Fruit fly (Drosophila melanogaster) whole organism, embryonic: ENCODE data around the gene Gcna.
A peak's percentile ranks its signal among the peaks of the same experiment; 100 is the strongest.

Experiments
- Abd-B ChIP-seq: fragments of 200-800 bp; sonication (Bioruptor generic); optimal IDR thresholded peaks from 2 replicates; lab custom pipeline; 2018; ENCODE audit warnings: missing biosample characterization, mild to moderate bottlenecking, missing genetic modification characterization, moderate library complexity
- CG10267 ChIP-seq: fragments of 200-800 bp; sonication (Bioruptor generic); optimal IDR thresholded peaks from 2 replicates; lab custom pipeline; 2018; ENCODE audit warnings: missing biosample characterization, mild to moderate bottlenecking, missing genetic modification characterization, moderate library complexity
- CG10543 ChIP-seq: fragments of 200-800 bp; sonication (Bioruptor generic); optimal IDR thresholded peaks from 3 replicates; lab custom pipeline; 2017; ENCODE audit warnings: missing biosample characterization, mild to moderate bottlenecking, missing genetic modification characterization, moderate library complexity
- CG11504 ChIP-seq: fragments of 200-800 bp; sonication (Bioruptor generic); optimal IDR thresholded peaks from 3 replicates; lab custom pipeline; 2019; ENCODE audit warnings: missing biosample characterization, mild to moderate bottlenecking, missing genetic modification characterization, moderate library complexity
- CG12659 ChIP-seq: fragments of 200-800 bp; sonication (Bioruptor generic); optimal IDR thresholded peaks from 3 replicates; lab custom pipeline; 2017; ENCODE audit warnings: mild to moderate bottlenecking, missing biosample characterization, missing genetic modification reagents, missing genetic modification characterization
- CG16779 ChIP-seq: fragments of 200-800 bp; sonication (Bioruptor generic); IDR thresholded peaks from 2 replicates; pipeline ENCODE4 v1.3.6; 2022; ENCODE audit warnings: missing biosample characterization, missing genetic modification characterization
- CG17186 ChIP-seq: fragments of 200-800 bp; sonication (Bioruptor generic); optimal IDR thresholded peaks from 3 replicates; lab custom pipeline; 2017; ENCODE audit warnings: missing biosample characterization, missing genetic modification reagents, missing genetic modification characterization
- CG17328 ChIP-seq: fragments of 200-800 bp; sonication (Bioruptor generic); IDR thresholded peaks from 2 replicates; pipeline ENCODE4 v1.3.6; 2022; ENCODE audit warnings: missing biosample characterization, missing genetic modification characterization
- CG17568 ChIP-seq: fragments of 200-800 bp; sonication (Bioruptor generic); optimal IDR thresholded peaks from 2 replicates; lab custom pipeline; 2018; ENCODE audit warnings: missing biosample characterization, mild to moderate bottlenecking, missing genetic modification characterization, moderate library complexity
- CG3163 ChIP-seq: fragments of 200-800 bp; sonication (Bioruptor generic); optimal IDR thresholded peaks from 3 replicates; lab custom pipeline; 2016; ENCODE audit warnings: missing biosample characterization, missing genetic modification characterization
- CG3281 ChIP-seq: fragments of 200-800 bp; sonication (Bioruptor generic); optimal IDR thresholded peaks from 3 replicates; lab custom pipeline; 2017; ENCODE audit warnings: missing biosample characterization, mild to moderate bottlenecking, missing genetic modification characterization
- CG34422 ChIP-seq: fragments of 200-800 bp; sonication (Bioruptor generic); IDR thresholded peaks from 3 replicates; pipeline ENCODE4 v1.3.6; 2022; ENCODE audit warnings: missing biosample characterization, missing genetic modification characterization
- CG42726 ChIP-seq: fragments of 200-800 bp; sonication (Bioruptor generic); IDR thresholded peaks from 2 replicates; pipeline ENCODE4 v1.3.6; 2022; ENCODE audit warnings: missing biosample characterization, missing genetic modification characterization; ENCODE audit not compliant: partially characterized antibody
- CG4282 ChIP-seq: fragments of 200-800 bp; sonication (Bioruptor generic); optimal IDR thresholded peaks from 2 replicates; lab custom pipeline; 2016; ENCODE audit warnings: missing biosample characterization, missing genetic modification characterization
- CG43689 ChIP-seq: fragments of 200-800 bp; sonication (Bioruptor generic); IDR thresholded peaks from 2 replicates; pipeline ENCODE4 v1.3.6; 2022; ENCODE audit warnings: missing biosample characterization, missing genetic modification characterization
- CG6272 ChIP-seq: fragments of 200-800 bp; sonication (Bioruptor generic); IDR thresholded peaks from 2 replicates; pipeline ENCODE4 v1.3.6; 2022; ENCODE audit warnings: missing biosample characterization, missing genetic modification characterization
- CG7745 ChIP-seq: fragments of 200-800 bp; sonication (Bioruptor generic); optimal IDR thresholded peaks from 2 replicates; lab custom pipeline; 2018; ENCODE audit warnings: missing biosample characterization, mild to moderate bottlenecking, missing genetic modification characterization, moderate library complexity
- CG7786 ChIP-seq: fragments of 200-800 bp; sonication (Bioruptor generic); optimal IDR thresholded peaks from 2 replicates; lab custom pipeline; 2016; ENCODE audit warnings: missing biosample characterization, missing genetic modification characterization
- CHES-1-like ChIP-seq: fragments of 200-800 bp; sonication (Bioruptor generic); optimal IDR thresholded peaks from 2 replicates; lab custom pipeline; 2016; ENCODE audit warnings: missing biosample characterization, missing genetic modification characterization
- CoRest ChIP-seq: fragments of 200-800 bp; sonication (Bioruptor generic); optimal IDR thresholded peaks from 3 replicates; lab custom pipeline; 2018; ENCODE audit warnings: missing biosample characterization, mild to moderate bottlenecking, missing genetic modification characterization, moderate library complexity
- Dfd ChIP-seq, 2 experiments: fragments of >200 bp; optimal IDR thresholded peaks; 2 replicates each; lab custom pipeline; 2017; ENCODE audit warnings: missing biosample characterization in 2 of 2, missing genetic modification characterization in 2 of 2
- Dll ChIP-seq: fragments of 200-800 bp; sonication (Bioruptor generic); IDR thresholded peaks from 4 replicates; pipeline ENCODE4 v1.3.6; 2022; ENCODE audit warnings: missing biosample characterization, missing genetic modification characterization; ENCODE audit not compliant: partially characterized antibody
- E2f1 ChIP-seq: fragments of 200-800 bp; sonication (Bioruptor generic); IDR thresholded peaks from 2 replicates; pipeline ENCODE4 v1.3.6; 2022; ENCODE audit warnings: missing biosample characterization, missing genetic modification characterization
- H15 ChIP-seq: fragments of 200-800 bp; sonication (Bioruptor generic); IDR thresholded peaks from 3 replicates; pipeline ENCODE4 v1.3.6; 2022; ENCODE audit warnings: missing biosample characterization, missing genetic modification characterization
- Lpt ChIP-seq: fragments of >200 bp; optimal IDR thresholded peaks from 2 replicates; lab custom pipeline; 2018; ENCODE audit warnings: missing biosample characterization, missing genetic modification characterization
- Meics ChIP-seq: fragments of 200-800 bp; sonication (Bioruptor generic); optimal IDR thresholded peaks from 2 replicates; lab custom pipeline; 2017; ENCODE audit warnings: missing biosample characterization, mild to moderate bottlenecking, missing genetic modification characterization
- Nf-YB ChIP-seq: fragments of 200-800 bp; sonication (Bioruptor generic); optimal IDR thresholded peaks from 3 replicates; lab custom pipeline; 2019; ENCODE audit warnings: missing biosample characterization, mild to moderate bottlenecking, missing genetic modification characterization, moderate library complexity
- PHDP ChIP-seq: fragments of 200-800 bp; sonication (Bioruptor generic); optimal IDR thresholded peaks from 3 replicates; lab custom pipeline; 2018; ENCODE audit warnings: missing biosample characterization, mild to moderate bottlenecking, missing genetic modification characterization, moderate library complexity
- Scr ChIP-seq: fragments of 200-800 bp; sonication (Bioruptor generic); IDR thresholded peaks from 2 replicates; pipeline ENCODE4 v1.3.6; 2022; ENCODE audit warnings: missing biosample characterization, missing genetic modification characterization; ENCODE audit not compliant: partially characterized antibody
- al ChIP-seq: fragments of 200-800 bp; sonication (Bioruptor generic); IDR thresholded peaks from 2 replicates; pipeline ENCODE4 v1.3.6; 2022; ENCODE audit warnings: missing biosample characterization, missing genetic modification characterization
- az2 ChIP-seq: fragments of 200-800 bp; sonication (Bioruptor generic); optimal IDR thresholded peaks from 3 replicates; lab custom pipeline; 2016; ENCODE audit warnings: missing biosample characterization, missing genetic modification characterization
- br ChIP-seq: fragments of >200 bp; optimal IDR thresholded peaks from 2 replicates; lab custom pipeline; 2017
- btn ChIP-seq: fragments of 200-800 bp; sonication (Bioruptor generic); optimal IDR thresholded peaks from 2 replicates; lab custom pipeline; 2016; ENCODE audit warnings: missing biosample characterization, missing genetic modification characterization
- croc ChIP-seq: fragments of 200-800 bp; sonication (Bioruptor generic); conservative IDR thresholded peaks from 3 replicates; pipeline ENCODE4 v1.3.6; 2022; ENCODE audit warnings: missing biosample characterization, missing genetic modification characterization
- dan ChIP-seq: fragments of 200-800 bp; sonication (Bioruptor generic); IDR thresholded peaks from 2 replicates; pipeline ENCODE4 v1.3.6; 2022; ENCODE audit warnings: missing biosample characterization, missing genetic modification characterization
- dati ChIP-seq: fragments of 200-800 bp; sonication (Bioruptor generic); IDR thresholded peaks from 2 replicates; pipeline ENCODE4 v1.3.6; 2022; ENCODE audit warnings: missing biosample characterization, missing genetic modification characterization
- ewg ChIP-seq: fragments of 200-800 bp; sonication (Bioruptor generic); optimal IDR thresholded peaks from 3 replicates; lab custom pipeline; 2017; ENCODE audit warnings: mild to moderate bottlenecking, missing biosample characterization, missing genetic modification reagents, missing genetic modification characterization
- gt ChIP-seq: fragments of 200-800 bp; sonication (Bioruptor generic); IDR thresholded peaks from 2 replicates; pipeline ENCODE4 v1.3.6; 2022; ENCODE audit warnings: missing biosample characterization, missing genetic modification characterization
- knrl ChIP-seq: fragments of 200-800 bp; sonication (Bioruptor generic); IDR thresholded peaks from 3 replicates; pipeline ENCODE4 v1.3.6; 2022; ENCODE audit warnings: missing biosample characterization, missing genetic modification characterization; ENCODE audit not compliant: partially characterized antibody
- lmd ChIP-seq: fragments of 200-800 bp; sonication (Bioruptor generic); IDR thresholded peaks from 2 replicates; pipeline ENCODE4 v1.3.6; 2022; ENCODE audit warnings: missing biosample characterization, missing genetic modification characterization
- nerfin-1 ChIP-seq: fragments of 200-800 bp; sonication (Bioruptor generic); optimal IDR thresholded peaks from 3 replicates; lab custom pipeline; 2019; ENCODE audit warnings: missing biosample characterization, mild to moderate bottlenecking, missing genetic modification characterization, moderate library complexity
- peb ChIP-seq: fragments of 200-800 bp; sonication (Bioruptor generic); IDR thresholded peaks from 2 replicates; pipeline ENCODE4 v1.3.6; 2022; ENCODE audit warnings: missing biosample characterization, missing genetic modification characterization
- pita ChIP-seq: fragments of 200-800 bp; sonication (Bioruptor generic); optimal IDR thresholded peaks from 2 replicates; lab custom pipeline; 2017; ENCODE audit warnings: missing biosample characterization, mild to moderate bottlenecking, missing genetic modification characterization
- pum ChIP-seq: fragments of 200-800 bp; sonication (Bioruptor generic); optimal IDR thresholded peaks from 2 replicates; lab custom pipeline; 2016; ENCODE audit warnings: missing biosample characterization, missing genetic modification characterization
- sr ChIP-seq: fragments of 200-800 bp; sonication (Bioruptor generic); IDR thresholded peaks from 3 replicates; pipeline ENCODE4 v1.3.6; 2022; ENCODE audit warnings: missing biosample characterization, missing genetic modification characterization
- tap ChIP-seq: fragments of 200-800 bp; optimal IDR thresholded peaks from 3 replicates; lab custom pipeline; 2019; ENCODE audit warnings: missing biosample characterization, mild to moderate bottlenecking, missing genetic modification characterization, moderate library complexity
- vvl ChIP-seq: fragments of 200-800 bp; sonication (Bioruptor generic); IDR thresholded peaks from 2 replicates; pipeline ENCODE4 v1.3.6; 2022; ENCODE audit warnings: missing biosample characterization, missing genetic modification characterization
- wdn ChIP-seq: fragments of 200-800 bp; sonication (Bioruptor generic); IDR thresholded peaks from 2 replicates; pipeline ENCODE4 v1.3.6; 2022; ENCODE audit warnings: missing biosample characterization, missing genetic modification characterization
- zfh1 ChIP-seq: fragments of 200-800 bp; sonication (Bioruptor generic); IDR thresholded peaks from 3 replicates; pipeline ENCODE4 v1.3.6; 2022; ENCODE audit warnings: missing biosample characterization, missing genetic modification characterization
- zfh2 ChIP-seq: fragments of 200-800 bp; sonication (Bioruptor generic); optimal IDR thresholded peaks from 2 replicates; lab custom pipeline; 2016; ENCODE audit warnings: missing biosample characterization, missing genetic modification characterization

The Gcna gene

dm6 chrX:1877107-1877736 lies 11.6 kb upstream of the Gcna start, which contains the start of the genes CG14817 and CG14805 (continued):
- TF ChIP-seq CG10267 (tag; lab: Kevin White, UChicago) = peak; percentile 77
- no peak for TF ChIP-seq H15 (GFP tag; lab: Robert Waterston, UW)
- TF ChIP-seq CG34422 (GFP tag; lab: Robert Waterston, UW) = peak; percentile 58; the same call in 1 of the 3 replicates
- TF ChIP-seq Scr = peak; percentile 56
- TF ChIP-seq PHDP = peak; percentile 81
- TF ChIP-seq CG17568 (GFP tag; lab: Kevin White, UChicago) = no peak
- peak; percentile 51; the same call in 1 of the 3 replicates for TF ChIP-seq zfh1 (GFP tag; lab: Robert Waterston, UW)
- TF ChIP-seq ewg = peak; percentile 20
- no peak for TF ChIP-seq CG42726 (GFP tag; lab: Robert Waterston, UW)
- no peak for TF ChIP-seq btn (GFP tag; lab: Kevin White, UChicago)
- no peak for TF ChIP-seq CG6272 (GFP tag; lab: Robert Waterston, UW)
- TF ChIP-seq CG17328 (GFP tag; lab: Robert Waterston, UW) = peak; percentile 58
- TF ChIP-seq Dll (GFP tag; lab: Robert Waterston, UW) = peak; percentile 55; the same call in 2 of the 4 replicates
- TF ChIP-seq CG11504 (tag; lab: Kevin White, UChicago) = no peak
- TF ChIP-seq az2 (GFP tag; lab: Kevin White, UChicago) = peak; percentile 29
- TF ChIP-seq nerfin-1 = peak; percentile 65
- TF ChIP-seq CG4282 = no peak
- no peak for TF ChIP-seq pum
- peak; percentile 51 for TF ChIP-seq Nf-YB (GFP tag; lab: Kevin White, UChicago)
- peak; percentile 41 for TF ChIP-seq CHES-1-like (GFP tag; lab: Kevin White, UChicago)
- peak; percentile 89 for TF ChIP-seq CG10543 (GFP tag; lab: Kevin White, UChicago)
- TF ChIP-seq dan (GFP tag; lab: Robert Waterston, UW) = no peak
- no peak for TF ChIP-seq Dfd (GFP tag; optimal IDR thresholded peaks at IDR 0.05; lab: Kevin White, UChicago)
- peak; percentile 41; the same call in 1 of the 3 replicates for TF ChIP-seq sr
- peak; percentile 67 for TF ChIP-seq vvl (GFP tag; lab: Robert Waterston, UW)
- TF ChIP-seq gt (GFP tag; lab: Robert Waterston, UW) = no peak
- TF ChIP-seq lmd = peak; percentile 17; the same call in 1 of the 2 replicates
- no peak for TF ChIP-seq br (lab: Kevin White, UChicago)
- TF ChIP-seq Meics (GFP tag; lab: Kevin White, UChicago) = peak; percentile 89
- no peak for TF ChIP-seq CG43689 (GFP tag; lab: Robert Waterston, UW)
- TF ChIP-seq zfh2 (GFP tag; lab: Kevin White, UChicago) = no peak
- peak; percentile 69 for TF ChIP-seq tap (tag; lab: Kevin White, UChicago)
- TF ChIP-seq dati (GFP tag; lab: Robert Waterston, UW) = no peak
- no peak for TF ChIP-seq pita (GFP tag; lab: Kevin White, UChicago)
- no peak for TF ChIP-seq peb (GFP tag; lab: Robert Waterston, UW)
- TF ChIP-seq E2f1 (GFP tag; lab: Robert Waterston, UW) = no peak
- TF ChIP-seq wdn (GFP tag; lab: Robert Waterston, UW) = no peak
- no peak; the same call in 1 of the 2 replicates for TF ChIP-seq al
- no peak for TF ChIP-seq Lpt
- peak; percentile 43 for TF ChIP-seq CoRest (tag; lab: Kevin White, UChicago)
- TF ChIP-seq Abd-B = no peak
- TF ChIP-seq CG7786 (GFP tag; lab: Kevin White, UChicago) = no peak
- no peak for TF ChIP-seq CG16779
- TF ChIP-seq CG17186 (GFP tag; lab: Kevin White, UChicago) = peak; percentile 50
- TF ChIP-seq CG12659 (GFP tag; lab: Kevin White, UChicago) = peak; percentile 89
- peak; percentile 89 for TF ChIP-seq CG3281
- no peak for TF ChIP-seq CG7745 (tag; lab: Kevin White, UChicago)
- no peak for TF ChIP-seq CG3163 (GFP tag; lab: Kevin White, UChicago)
- TF ChIP-seq knrl (GFP tag; lab: Robert Waterston, UW) = 0 out of 3 replicates have a peak, but pooled peaks have one; percentile 27
- TF ChIP-seq croc (GFP tag; lab: Robert Waterston, UW) = no peak
